Fruit fly (Drosophila melanogaster): ENCODE measurements around the gene CG4757.

DNA sequence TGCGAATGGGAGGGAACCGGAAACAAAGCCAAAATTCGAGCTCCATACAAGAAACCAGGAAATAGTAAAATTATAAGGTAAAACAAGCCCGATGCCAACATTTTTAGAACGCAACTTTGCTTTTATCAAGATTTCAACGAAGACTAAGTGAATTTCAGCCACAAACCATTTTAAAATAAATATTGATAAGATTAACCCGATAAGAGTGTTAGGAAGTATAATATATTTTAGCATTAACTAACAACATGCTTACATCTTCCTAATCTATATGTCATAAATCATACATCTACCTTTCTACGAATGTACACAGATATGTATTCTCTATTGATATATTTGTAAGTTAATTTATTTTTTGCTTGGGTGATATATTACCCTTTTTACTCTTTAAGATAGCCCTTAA lies 5.0 kb downstream of the CG4757 start, which contains the start of gene Ugt35E1:
- TF ChIP-seq Myc (optimal IDR thresholded peaks at IDR 0.05) (no peak), ttk (optimal IDR thresholded peaks at IDR 0.05) (no peak), psq (optimal IDR thresholded peaks at IDR 0.05) (no peak)

All from Kc167 (cell line).